Fruit fly (Drosophila melanogaster): Measurements from ENCODE around the gene CG15548.

DNA sequence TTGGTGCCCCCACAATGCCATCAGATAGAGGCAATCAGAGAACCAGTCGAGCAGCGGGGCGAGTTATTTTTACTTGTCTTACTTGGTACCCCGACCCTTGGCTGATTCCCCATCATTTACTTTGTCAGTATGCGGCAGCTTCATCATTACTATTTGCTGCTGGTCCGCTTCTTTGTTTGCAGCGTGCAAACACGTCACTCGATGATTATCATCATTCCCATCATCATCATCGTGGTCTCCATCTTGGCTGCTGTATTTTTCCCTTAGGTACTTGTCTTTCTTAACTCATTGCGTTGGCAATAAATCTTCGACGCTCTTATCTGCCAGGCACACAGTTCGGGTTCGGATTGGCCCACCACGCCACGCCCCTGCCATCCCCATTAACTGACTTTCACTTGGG, 27.4 kb upstream of the CG15548 start:
- TF ChIP-seq pan (optimal IDR thresholded peaks at IDR 0.05) (no peak), rgr (GFP tag; optimal IDR thresholded peaks at IDR 0.05) (no peak), h (GFP tag; optimal IDR thresholded peaks at IDR 0.05) (no peak), ey (GFP tag; optimal IDR thresholded peaks at IDR 0.05) (no peak)

Measured in whole organism, wandering third instar larva.